Fruit fly (Drosophila melanogaster): Measurements from ENCODE around the gene CG32219.

The CG32219 gene

DNA sequence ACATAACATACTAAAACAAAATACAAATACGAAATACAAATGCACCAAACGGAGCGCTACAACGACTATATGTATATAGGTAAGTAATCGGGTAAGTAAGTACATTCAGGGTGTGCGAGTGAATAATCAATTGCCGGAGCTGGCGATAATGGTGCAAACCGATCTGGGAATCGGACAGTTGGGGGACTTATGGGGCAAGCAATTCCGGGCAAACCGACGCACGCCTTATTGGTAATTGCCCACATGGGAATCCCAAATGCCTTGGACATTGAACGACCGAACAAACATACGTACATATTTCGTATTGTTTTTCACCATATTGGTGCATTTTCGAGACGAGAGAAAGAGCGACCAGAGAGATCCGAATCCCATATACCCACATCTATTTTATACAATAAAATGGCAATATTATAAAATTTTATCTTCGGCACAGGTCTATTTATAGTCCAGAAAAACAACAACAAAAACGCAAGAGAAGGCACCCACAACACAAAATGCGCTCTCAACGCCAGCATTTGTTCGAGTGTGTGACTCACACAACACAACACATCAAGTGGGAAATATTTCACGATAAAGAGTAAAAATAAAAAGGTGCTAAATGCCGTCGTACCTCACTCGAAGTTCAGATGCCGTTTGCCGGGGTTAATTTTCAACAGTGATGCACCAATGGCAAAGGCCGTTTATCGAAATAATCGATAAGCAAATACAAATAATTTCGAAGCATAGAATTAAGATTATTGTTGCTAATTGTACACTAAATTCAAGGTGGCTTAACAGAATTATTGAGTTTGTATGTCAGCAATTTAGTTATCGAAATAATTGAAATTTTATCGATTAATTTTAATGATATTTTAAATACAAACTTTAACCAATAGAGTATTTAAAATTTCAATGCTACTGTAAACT lies 50.5 kb downstream of the CG32219 start:
- TF ChIP-seq CG34224 (GFP tag; IDR thresholded peaks at IDR 0.05; ENCODE audit: partially characterized antibody) (peak; percentile 34; the same call in 2 of the 3 replicates), CG6689 (GFP tag; IDR thresholded peaks at IDR 0.05) (peak; percentile 22; the same call in 1 of the 2 replicates), C15 (GFP tag; IDR thresholded peaks at IDR 0.05) (no peak), CG6254 (GFP tag; optimal IDR thresholded peaks at IDR 0.05) (no peak), ci (GFP tag; IDR thresholded peaks at IDR 0.05) (0 out of 3 replicates have a peak, but pooled peaks have one; percentile 24), CG9437 (GFP tag; optimal IDR thresholded peaks at IDR 0.05) (peak; percentile 6), chm (GFP tag; IDR thresholded peaks at IDR 0.05) (no peak), CG2120 (GFP tag; optimal IDR thresholded peaks at IDR 0.05) (peak; percentile 25), CG9727 (GFP tag; optimal IDR thresholded peaks at IDR 0.05) (peak; percentile 7), CG3995 (GFP tag; optimal IDR thresholded peaks at IDR 0.05) (no peak), CG11695 (GFP tag; IDR thresholded peaks at IDR 0.05) (0 out of 3 replicates have a peak, but pooled peaks have one; percentile 27), Adf1 (GFP tag; IDR thresholded peaks at IDR 0.05) (no peak), corto (GFP tag; optimal IDR thresholded peaks at IDR 0.05) (peak; percentile 7), Hr51 (GFP tag; optimal IDR thresholded peaks at IDR 0.05) (no peak), zfh1 (GFP tag; IDR thresholded peaks at IDR 0.05) (no peak), Taf1 (GFP tag; IDR thresholded peaks at IDR 0.05) (no peak), cg (GFP tag; optimal IDR thresholded peaks at IDR 0.05) (peak; percentile 5), gem (tag; optimal IDR thresholded peaks at IDR 0.05) (peak; percentile 39), CG1603 (tag; optimal IDR thresholded peaks at IDR 0.05) (peak; percentile 22), Med (GFP tag) (peak; percentile 37), CG14965 (GFP tag; optimal IDR thresholded peaks at IDR 0.05; ENCODE audit: borderline replicate concordance) (no peak), CG2199 (GFP tag; IDR thresholded peaks at IDR 0.05) (peak; percentile 71; the same call in 2 of the 3 replicates), stc (GFP tag; IDR thresholded peaks at IDR 0.05) (no peak), Hr78 (GFP tag; optimal IDR thresholded peaks at IDR 0.05) (peak in 1 of 2 experiments; percentile 47), CG11723 (GFP tag; optimal IDR thresholded peaks at IDR 0.05) (no peak), pum (GFP tag; optimal IDR thresholded peaks at IDR 0.05) (no peak), Trl (optimal IDR thresholded peaks at IDR 0.05) (peak; percentile 4 to 22), Trl (GFP tag; optimal IDR thresholded peaks at IDR 0.05) (no peak), pho (GFP tag; optimal IDR thresholded peaks at IDR 0.05) (peak; percentile 2), scrt (GFP tag; optimal IDR thresholded peaks at IDR 0.05) (no peak), CG8290 (GFP tag; optimal IDR thresholded peaks at IDR 0.05) (no peak), CG8290 (tag; optimal IDR thresholded peaks at IDR 0.05) (peak; percentile 25 to 40), D19A (tag; optimal IDR thresholded peaks at IDR 0.05) (peak; percentile 14), CG14667 (GFP tag; IDR thresholded peaks at IDR 0.05) (no peak), nom (GFP tag; optimal IDR thresholded peaks at IDR 0.05) (peak; percentile 36), Pdp1 (GFP tag; optimal IDR thresholded peaks at IDR 0.05) (peak in 1 of 2 experiments; percentile 9), CG31441 (GFP tag; IDR thresholded peaks at IDR 0.05) (no peak; the same call in 1 of the 2 replicates), Atf3 (GFP tag; optimal IDR thresholded peaks at IDR 0.05) (no peak), sens (GFP tag) (peak; percentile 74), sd (tag; optimal IDR thresholded peaks at IDR 0.05) (peak; percentile 72), stwl (tag; optimal IDR thresholded peaks at IDR 0.05) (peak; percentile 61), CG11696 (GFP tag; IDR thresholded peaks at IDR 0.05) (0 out of 2 replicates have a peak, but pooled peaks have one; percentile 15), CG15479 (GFP tag; optimal IDR thresholded peaks at IDR 0.05) (no peak), chinmo (GFP tag; IDR thresholded peaks at IDR 0.05; ENCODE audit: partially characterized antibody) (0 out of 4 replicates have a peak, but pooled peaks have one; percentile 45), CG10543 (GFP tag; optimal IDR thresholded peaks at IDR 0.05) (peak; percentile 6), CG4360 (GFP tag; IDR thresholded peaks at IDR 0.05) (peak; percentile 58; the same call in 1 of the 2 replicates), PHDP (tag; optimal IDR thresholded peaks at IDR 0.05) (peak; percentile 23), Xrp1 (GFP tag; IDR thresholded peaks at IDR 0.05) (0 out of 2 replicates have a peak, but pooled peaks have one; percentile 15)

Data from whole organism, embryonic.